Fruit fly (Drosophila melanogaster): ENCODE measurements around the gene Ddc.

- TF ChIP-seq CG32264 (GFP tag; optimal IDR thresholded peaks at IDR 0.05) (no peak), sv (GFP tag; optimal IDR thresholded peaks at IDR 0.05) (no peak), lola (GFP tag; optimal IDR thresholded peaks at IDR 0.05) (no peak), br (GFP tag; optimal IDR thresholded peaks at IDR 0.05) (no peak), woc (GFP tag; optimal IDR thresholded peaks at IDR 0.05) (no peak), Vsx2 (GFP tag; optimal IDR thresholded peaks at IDR 0.05; ENCODE audit: partially characterized antibody) (no peak), Abd-B (GFP tag; optimal IDR thresholded peaks at IDR 0.05) (no peak)
Measured at dm6 chr2L:19146645-19147044, 26.5 kb upstream of the Ddc start.

All from whole organism, wandering third instar larva.